Worm (Caenorhabditis elegans) whole organism, mixed stage, embryonic: ENCODE measurements around the gene F28G4.3.

ENCODE experiments used
- ces-1 ChIP-seq: fragments of 150-350 bp; optimal IDR thresholded peaks from 2 replicates; lab custom pipeline; 2014; ENCODE audit warnings: missing biosample characterization, missing genetic modification reagents, missing genetic modification characterization
- drap-1 ChIP-seq: fragments of 200-800 bp; sonication (Bioruptor generic); optimal IDR thresholded peaks from 3 replicates; lab custom pipeline; 2018; ENCODE audit warnings: mild to moderate bottlenecking, missing genetic modification characterization, missing compliant biosample characterization
- elt-1 ChIP-seq: sonication (generic microtip); optimal IDR thresholded peaks from 2 replicates; lab custom pipeline; 2017; ENCODE audit warnings: missing genetic modification characterization, mild to moderate bottlenecking, missing compliant biosample characterization, antibody characterized with exemption, moderate library complexity, borderline replicate concordance; ENCODE audit not compliant: insufficient read depth
- lsy-2 ChIP-seq: fragments of 150-350 bp; optimal IDR thresholded peaks from 2 replicates; lab custom pipeline; 2014; ENCODE audit warnings: missing biosample characterization, missing genetic modification characterization
- nhr-12 ChIP-seq: fragments of 150-350 bp; optimal IDR thresholded peaks from 2 replicates; lab custom pipeline; 2014; ENCODE audit warnings: missing biosample characterization, missing genetic modification characterization
- nhr-237 ChIP-seq: fragments of 150-350 bp; optimal IDR thresholded peaks from 2 replicates; lab custom pipeline; 2014; ENCODE audit warnings: missing biosample characterization, missing genetic modification characterization
- nhr-28 ChIP-seq: fragments of 150-350 bp; optimal IDR thresholded peaks from 2 replicates; lab custom pipeline; 2014; ENCODE audit warnings: missing biosample characterization, missing genetic modification characterization
- nhr-76 ChIP-seq: sonication (generic microtip); optimal IDR thresholded peaks from 2 replicates; lab custom pipeline; 2017; ENCODE audit warnings: missing biosample characterization, missing genetic modification characterization
- snpc-4 ChIP-seq: fragments of 150-350 bp; optimal IDR thresholded peaks from 2 replicates; lab custom pipeline; 2014; ENCODE audit warnings: missing biosample characterization, missing genetic modification characterization
- unc-39 ChIP-seq: fragments of 150-350 bp; optimal IDR thresholded peaks from 2 replicates; lab custom pipeline; 2014; ENCODE audit warnings: missing biosample characterization, missing genetic modification characterization
- unc-62 ChIP-seq: fragments of 150-350 bp; optimal IDR thresholded peaks from 2 replicates; lab custom pipeline; 2014; ENCODE audit warnings: missing biosample characterization, missing genetic modification reagents, missing genetic modification characterization

ce11 chrV:16246579-16246978 is 40.9 kb downstream of the F28G4.3 start, which contains the start of gene srh-95:
- TF ChIP-seq nhr-237 (tag; lab: Kevin White, UChicago) (no peak), drap-1 (GFP tag; lab: Kevin White, UChicago) (no peak), lsy-2 (tag; lab: Kevin White, UChicago) (no peak), elt-1 (no peak), ces-1 (GFP tag; lab: Kevin White, UChicago) (no peak), nhr-28 (tag; lab: Kevin White, UChicago) (no peak), snpc-4 (tag; lab: Kevin White, UChicago) (no peak), unc-62 (GFP tag; lab: Kevin White, UChicago) (no peak), unc-39 (no peak), nhr-12 (tag; lab: Kevin White, UChicago) (no peak), nhr-76 (no peak)
